Worm (Caenorhabditis elegans) whole organism, L3 larva: Measurements from ENCODE around the gene skn-1.

ENCODE experiments used
- ama-1 ChIP-seq: fragments of 150-350 bp; optimal IDR thresholded peaks from 2 replicates; lab custom pipeline; 2018
- elt-1 ChIP-seq: fragments of 150-350 bp; optimal IDR thresholded peaks from 2 replicates; lab custom pipeline; 2014; ENCODE audit warnings: missing biosample characterization, missing genetic modification characterization
- nhr-11 ChIP-seq: fragments of 150-350 bp; optimal IDR thresholded peaks from 2 replicates; lab custom pipeline; 2014; ENCODE audit warnings: missing biosample characterization, missing genetic modification characterization
- nhr-12 ChIP-seq: fragments of 150-350 bp; optimal IDR thresholded peaks from 2 replicates; lab custom pipeline; 2014; ENCODE audit warnings: missing biosample characterization, missing genetic modification characterization

ce11 chrIV:5657126-5657666 lies 3.0 kb downstream of the skn-1 start:
- TF ChIP-seq nhr-12 (tag; lab: Kevin White, UChicago) = no peak
- TF ChIP-seq ama-1 (lab: Kevin White, UChicago) = no peak
- no peak for TF ChIP-seq elt-1 (tag; lab: Kevin White, UChicago)
- TF ChIP-seq nhr-11 = peak; percentile 67
